Worm (Caenorhabditis elegans) whole organism, L1 larva: ENCODE measurements around the gene C27H6.8.
A peak's percentile ranks its signal among the peaks of the same experiment; 100 is the strongest.

ENCODE experiments used
- C04F5.9 ChIP-seq: sonication (generic microtip); optimal IDR thresholded peaks from 2 replicates; lab custom pipeline; 2016; ENCODE audit warnings: missing genetic modification characterization, missing compliant biosample characterization
- C34B4.2 ChIP-seq: sonication (generic microtip); optimal IDR thresholded peaks from 2 replicates; lab custom pipeline; 2017; ENCODE audit warnings: mild to moderate bottlenecking, missing genetic modification characterization, missing compliant biosample characterization
- ceh-63 ChIP-seq: fragments of 200-800 bp; sonication (Bioruptor generic); optimal IDR thresholded peaks from 2 replicates; lab custom pipeline; 2018; ENCODE audit warnings: mild to moderate bottlenecking, missing genetic modification characterization, missing compliant biosample characterization
- dpl-1 ChIP-seq, 3 experiments: fragments of 150-350 bp in 2 of 3; sonication (generic microtip) in 1 of 3; optimal IDR thresholded peaks; 2 replicates each; lab custom pipeline; 2014 to 2017; ENCODE audit warnings: missing biosample characterization in 3 of 3, missing genetic modification characterization in 3 of 3, missing genetic modification reagents in 3 of 3
- dsc-1 ChIP-seq: sonication (generic microtip); optimal IDR thresholded peaks from 2 replicates; lab custom pipeline; 2016; ENCODE audit warnings: mild to moderate bottlenecking, missing genetic modification characterization, missing compliant biosample characterization
- efl-1 ChIP-seq, 4 experiments: fragments of 150-350 bp; optimal IDR thresholded peaks in 3 of 4; peaks in 1 of 4; 1 replicate in 1 of 4; 2 replicates in 3 of 4; lab custom pipeline; 2014; ENCODE audit warnings: missing biosample characterization in 2 of 4, missing genetic modification characterization in 2 of 4, missing genetic modification reagents in 2 of 4
- egl-27 ChIP-seq, 2 experiments: fragments of 150-350 bp in 1 of 2; sonication (generic microtip); optimal IDR thresholded peaks; 3 replicates each; lab custom pipeline; 2017 to 2018; ENCODE audit warnings: missing biosample characterization in 2 of 2, missing genetic modification characterization in 2 of 2, missing genetic modification reagents in 2 of 2
- elt-3 ChIP-seq, 6 experiments: fragments of 150-350 bp in 1 of 6; sonication (generic microtip); optimal IDR thresholded peaks; 2 replicates each; lab custom pipeline; 2017 to 2018; ENCODE audit warnings: missing biosample characterization in 6 of 6, missing genetic modification characterization in 6 of 6, inconsistent platforms in 1 of 6
- fkh-10 ChIP-seq: sonication (generic microtip); optimal IDR thresholded peaks from 2 replicates; lab custom pipeline; 2017; ENCODE audit warnings: missing biosample characterization, missing genetic modification reagents, missing genetic modification characterization
- fkh-4 ChIP-seq: sonication (generic microtip); optimal IDR thresholded peaks from 2 replicates; lab custom pipeline; 2016; ENCODE audit warnings: missing compliant biosample characterization, missing genetic modification characterization, borderline replicate concordance
- grh-1 ChIP-seq: fragments of 200-800 bp; sonication (Bioruptor generic); IDR thresholded peaks from 2 replicates; pipeline ENCODE4 v1.3.6; 2022; ENCODE audit warnings: missing genetic modification reagents, missing genetic modification characterization, missing compliant biosample characterization
- hlh-4 ChIP-seq: sonication (generic microtip); optimal IDR thresholded peaks from 2 replicates; lab custom pipeline; 2016; ENCODE audit warnings: mild to moderate bottlenecking, missing genetic modification characterization, missing compliant biosample characterization
- lin-14 ChIP-seq: fragments of 200-800 bp; sonication (Bioruptor generic); optimal IDR thresholded peaks from 2 replicates; lab custom pipeline; 2018; ENCODE audit warnings: mild to moderate bottlenecking, missing genetic modification characterization, moderate library complexity, missing compliant biosample characterization
- lin-35 ChIP-seq, 2 experiments: fragments of 150-350 bp; optimal IDR thresholded peaks; 2 replicates each; lab custom pipeline; 2014; ENCODE audit warnings: missing biosample characterization in 2 of 2, missing genetic modification characterization in 2 of 2, missing genetic modification reagents in 2 of 2
- lsy-2 ChIP-seq, 2 experiments: fragments of 150-350 bp; optimal IDR thresholded peaks; 2 replicates each; lab custom pipeline; 2014; ENCODE audit warnings: missing biosample characterization in 2 of 2, missing genetic modification characterization in 2 of 2
- mef-2 ChIP-seq: fragments of 150-350 bp; optimal IDR thresholded peaks from 2 replicates; lab custom pipeline; 2014; ENCODE audit warnings: missing biosample characterization, missing genetic modification characterization
- mep-1 ChIP-seq: fragments of 150-350 bp; optimal IDR thresholded peaks from 2 replicates; lab custom pipeline; 2014; ENCODE audit warnings: missing biosample characterization, missing genetic modification characterization
- nhr-11 ChIP-seq: fragments of 150-350 bp; optimal IDR thresholded peaks from 2 replicates; lab custom pipeline; 2014; ENCODE audit warnings: missing biosample characterization, missing genetic modification characterization
- nhr-19 ChIP-seq: fragments of 200-800 bp; sonication (Bioruptor generic); conservative IDR thresholded peaks from 2 replicates; pipeline ENCODE4 v1.3.6; 2022; ENCODE audit warnings: missing genetic modification characterization, missing compliant biosample characterization
- nhr-20 ChIP-seq: sonication (generic microtip); optimal IDR thresholded peaks from 2 replicates; lab custom pipeline; 2016; ENCODE audit warnings: mild to moderate bottlenecking, missing genetic modification characterization, missing compliant biosample characterization
- nhr-237 ChIP-seq: fragments of 150-350 bp; optimal IDR thresholded peaks from 2 replicates; lab custom pipeline; 2014; ENCODE audit warnings: missing biosample characterization, missing genetic modification characterization
- nhr-47 ChIP-seq: sonication (generic microtip); optimal IDR thresholded peaks from 2 replicates; lab custom pipeline; 2016; ENCODE audit warnings: mild to moderate bottlenecking, missing genetic modification characterization, moderate library complexity, missing compliant biosample characterization
- nhr-71 ChIP-seq: sonication (generic microtip); optimal IDR thresholded peaks from 2 replicates; lab custom pipeline; 2016; ENCODE audit warnings: mild to moderate bottlenecking, missing genetic modification characterization, moderate library complexity, missing compliant biosample characterization
- nhr-76 ChIP-seq: sonication (generic microtip); optimal IDR thresholded peaks from 2 replicates; lab custom pipeline; 2017; ENCODE audit warnings: missing biosample characterization, missing genetic modification characterization
- nhr-77 ChIP-seq: fragments of 150-350 bp; optimal IDR thresholded peaks from 2 replicates; lab custom pipeline; 2014; ENCODE audit warnings: missing biosample characterization, missing genetic modification characterization
- pqm-1 ChIP-seq: sonication (generic microtip); optimal IDR thresholded peaks from 3 replicates; lab custom pipeline; 2017; ENCODE audit warnings: missing biosample characterization, missing genetic modification characterization
- rnt-1 ChIP-seq: sonication (generic microtip); optimal IDR thresholded peaks from 2 replicates; lab custom pipeline; 2016; ENCODE audit warnings: mild to moderate bottlenecking, missing genetic modification characterization, moderate library complexity, missing compliant biosample characterization
- skn-1 ChIP-seq: fragments of 150-350 bp; optimal IDR thresholded peaks from 2 replicates; lab custom pipeline; 2014; ENCODE audit warnings: missing biosample characterization, missing genetic modification characterization
- snpc-4 ChIP-seq: fragments of 150-350 bp; optimal IDR thresholded peaks from 2 replicates; lab custom pipeline; 2014; ENCODE audit warnings: missing biosample characterization, missing genetic modification characterization
- snu-23 ChIP-seq: sonication (generic microtip); optimal IDR thresholded peaks from 2 replicates; lab custom pipeline; 2016; ENCODE audit warnings: missing genetic modification characterization, missing compliant biosample characterization
- sptf-1 ChIP-seq: fragments of 150-350 bp; optimal IDR thresholded peaks from 2 replicates; lab custom pipeline; 2014; ENCODE audit warnings: missing biosample characterization, missing genetic modification characterization
- tbx-2 ChIP-seq: sonication (generic microtip); optimal IDR thresholded peaks from 2 replicates; lab custom pipeline; 2016; ENCODE audit warnings: missing genetic modification characterization, missing compliant biosample characterization
- unc-62 ChIP-seq: fragments of 150-350 bp; optimal IDR thresholded peaks from 2 replicates; lab custom pipeline; 2014; ENCODE audit warnings: missing biosample characterization, missing genetic modification reagents, missing genetic modification characterization
- unc-86 ChIP-seq: sonication (generic microtip); optimal IDR thresholded peaks from 2 replicates; lab custom pipeline; 2016; ENCODE audit warnings: missing genetic modification characterization, missing compliant biosample characterization
- vab-15 ChIP-seq: sonication (generic microtip); optimal IDR thresholded peaks from 2 replicates; lab custom pipeline; 2017; ENCODE audit warnings: missing genotype, mild to moderate bottlenecking, missing genetic modification characterization, missing compliant biosample characterization
- xbp-1 ChIP-seq: sonication (generic microtip); optimal IDR thresholded peaks from 2 replicates; lab custom pipeline; 2016; ENCODE audit warnings: missing genetic modification characterization, missing compliant biosample characterization
- zip-4 ChIP-seq: fragments of 200-800 bp; sonication (Bioruptor generic); optimal IDR thresholded peaks from 2 replicates; lab custom pipeline; 2018; ENCODE audit warnings: mild to moderate bottlenecking, missing genetic modification characterization, moderate library complexity, missing compliant biosample characterization
- ztf-4 ChIP-seq: fragments of 150-350 bp; optimal IDR thresholded peaks from 2 replicates; lab custom pipeline; 2014; ENCODE audit warnings: missing biosample characterization, missing genetic modification characterization

The C27H6.8 gene

ce11 chrV:9962394-9962793 lies 25.2 kb downstream of the C27H6.8 start, which contains the start of gene madf-4:
Gene madf-4, minus strand, starts transcription at chrV:9962494.
- no peak for TF ChIP-seq C34B4.2 (tag; lab: Kevin White, UChicago)
- no peak for TF ChIP-seq nhr-47 (tag; lab: Kevin White, UChicago)
- TF ChIP-seq elt-3 (tag; optimal IDR thresholded peaks at IDR 0.05; lab: Kevin White, UChicago), result no peak

ce11 chrV:9960376-9960775 lies 27.2 kb downstream of the C27H6.8 start, which contains the start of gene T07C12.10:
Gene T07C12.10, minus strand, starts transcription at chrV:9960476.
- TF ChIP-seq unc-62 (no peak), grh-1 (no peak), dpl-1 (GFP tag; optimal IDR thresholded peaks at IDR 0.05; lab: Kevin White, UChicago) (no peak), unc-86 (tag; lab: Kevin White, UChicago) (no peak), nhr-237 (tag; lab: Kevin White, UChicago) (no peak), nhr-11 (tag; lab: Kevin White, UChicago) (no peak), nhr-47 (tag; lab: Kevin White, UChicago) (no peak), C34B4.2 (tag; lab: Kevin White, UChicago) (no peak), efl-1 (optimal IDR thresholded peaks at IDR 0.05; lab: Kevin White, UChicago) (no peak), efl-1 (GFP tag; optimal IDR thresholded peaks at IDR 0.05 in 1 of 2; lab: Kevin White, UChicago) (no peak), snpc-4 (no peak), sptf-1 (tag; lab: Kevin White, UChicago) (no peak), nhr-71 (tag; lab: Kevin White, UChicago) (no peak), pqm-1 (no peak), lin-14 (GFP tag; lab: Kevin White, UChicago) (no peak), xbp-1 (no peak), ceh-63 (no peak), skn-1 (no peak), ztf-4 (tag; lab: Kevin White, UChicago) (no peak), lin-35 (GFP tag; optimal IDR thresholded peaks at IDR 0.05; lab: Kevin White, UChicago) (no peak), vab-15 (tag; lab: Kevin White, UChicago) (no peak)

- TF ChIP-seq C04F5.9 (tag; lab: Kevin White, UChicago) (no peak), nhr-71 (tag; lab: Kevin White, UChicago) (peak; percentile 77), dsc-1 (tag; lab: Kevin White, UChicago) (peak; percentile 36), lin-14 (GFP tag; lab: Kevin White, UChicago) (peak; percentile 75), rnt-1 (peak; percentile 72), nhr-19 (GFP tag; lab: Robert Waterston, UW) (peak; percentile 46), egl-27 (tag; optimal IDR thresholded peaks at IDR 0.05; lab: Kevin White, UChicago) (no peak), lsy-2 (tag; optimal IDR thresholded peaks at IDR 0.05; lab: Kevin White, UChicago) (peak; percentile 24 to 48), nhr-76 (tag; lab: Kevin White, UChicago) (no peak), zip-4 (GFP tag; lab: Kevin White, UChicago) (no peak), vab-15 (tag; lab: Kevin White, UChicago) (no peak), efl-1 (optimal IDR thresholded peaks at IDR 0.05; lab: Kevin White, UChicago) (peak in 1 of 2 experiments; percentile 19), efl-1 (GFP tag; optimal IDR thresholded peaks at IDR 0.05 in 1 of 2; lab: Kevin White, UChicago) (no peak), fkh-4 (tag; lab: Kevin White, UChicago) (no peak), hlh-4 (tag; lab: Kevin White, UChicago) (no peak), nhr-20 (peak; percentile 49), tbx-2 (peak; percentile 56), fkh-10 (GFP tag; lab: Kevin White, UChicago) (no peak), snu-23 (GFP tag; lab: Kevin White, UChicago) (peak; percentile 50), mep-1 (tag; lab: Kevin White, UChicago) (peak; percentile 29), nhr-77 (peak; percentile 8), mef-2 (tag; lab: Kevin White, UChicago) (no peak), xbp-1 (peak; percentile 2)
These were observed 28.9 kb downstream of the C27H6.8 start for ce11 chrV:9958654-9959053.
